Worm (Caenorhabditis elegans) whole organism, young adult: ENCODE data around the gene F25B4.8.
"Not testable (repeated sequence)": the region's sequence is repeated elsewhere in the genome, so short reads cannot be mapped to it uniquely, and the experiment has no call there.

Source experiments
- B0035.1 ChIP-seq: sonication (generic microtip); optimal IDR thresholded peaks from 2 replicates; lab custom pipeline; 2016; ENCODE audit warnings: missing genetic modification characterization, mild to moderate bottlenecking, missing compliant biosample characterization, missing genotype, missing genetic modification reagents
- C06A6.2 ChIP-seq: fragments of 200-800 bp; sonication (Bioruptor generic); conservative IDR thresholded peaks from 2 replicates; pipeline ENCODE4 v1.3.6; 2022; ENCODE audit warnings: missing genetic modification characterization, missing compliant biosample characterization
- F23B12.7 ChIP-seq: sonication (generic microtip); optimal IDR thresholded peaks from 2 replicates; lab custom pipeline; 2017; ENCODE audit warnings: missing genetic modification characterization, mild to moderate bottlenecking, missing compliant biosample characterization, antibody characterized with exemption, moderate library complexity; ENCODE audit not compliant: insufficient read depth
- F33H1.4 ChIP-seq: fragments of 200-800 bp; sonication (Bioruptor generic); IDR thresholded peaks from 2 replicates; pipeline ENCODE4 v1.3.6; 2022; ENCODE audit warnings: missing genetic modification reagents, missing genetic modification characterization, missing compliant biosample characterization
- F49E8.2 ChIP-seq: sonication (generic microtip); optimal IDR thresholded peaks from 3 replicates; lab custom pipeline; 2017; ENCODE audit warnings: missing genetic modification characterization, mild to moderate bottlenecking, missing compliant biosample characterization, antibody characterized with exemption, moderate library complexity; ENCODE audit not compliant: insufficient read depth
- T07F8.4 ChIP-seq: sonication (generic microtip); optimal IDR thresholded peaks from 2 replicates; lab custom pipeline; 2016; ENCODE audit warnings: mild to moderate bottlenecking, missing genetic modification characterization, moderate library complexity, missing compliant biosample characterization
- ZK185.1 ChIP-seq: sonication (generic microtip); optimal IDR thresholded peaks from 2 replicates; lab custom pipeline; 2016; ENCODE audit warnings: mild to moderate bottlenecking, missing genetic modification characterization, missing compliant biosample characterization; ENCODE audit not compliant: poor library complexity, severe bottlenecking
- ceh-27 ChIP-seq: fragments of 200-800 bp; sonication (Bioruptor generic); optimal IDR thresholded peaks from 2 replicates; lab custom pipeline; 2018; ENCODE audit warnings: mild to moderate bottlenecking, missing genetic modification characterization, moderate library complexity, missing compliant biosample characterization
- ceh-91 ChIP-seq: fragments of 200-800 bp; sonication (Bioruptor generic); IDR thresholded peaks from 2 replicates; pipeline ENCODE4 v1.3.6; 2022; ENCODE audit warnings: missing genetic modification reagents, missing genetic modification characterization, missing compliant biosample characterization
- efl-1 ChIP-seq: fragments of 150-350 bp; optimal IDR thresholded peaks from 2 replicates; lab custom pipeline; 2014; ENCODE audit warnings: missing biosample characterization, missing genetic modification reagents, missing genetic modification characterization
- fkh-3 ChIP-seq: sonication (generic microtip); optimal IDR thresholded peaks from 2 replicates; lab custom pipeline; 2016; ENCODE audit warnings: mild to moderate bottlenecking, missing genetic modification characterization, missing compliant biosample characterization
- him-1 ChIP-seq: sonication (generic microtip); optimal IDR thresholded peaks from 2 replicates; lab custom pipeline; 2016; ENCODE audit warnings: missing genotype, missing genetic modification reagents, missing genetic modification characterization, missing compliant biosample characterization
- hrde-1 ChIP-seq: sonication (generic microtip); optimal IDR thresholded peaks from 2 replicates; lab custom pipeline; 2016; ENCODE audit warnings: missing genetic modification characterization, mild to moderate bottlenecking, missing compliant biosample characterization, moderate library complexity, missing genotype, missing genetic modification reagents, borderline replicate concordance
- let-526 ChIP-seq: fragments of 200-800 bp; sonication (Bioruptor generic); IDR thresholded peaks from 2 replicates; pipeline ENCODE4 v1.3.6; 2022; ENCODE audit warnings: missing genetic modification reagents, missing genetic modification characterization, missing compliant biosample characterization
- let-607 ChIP-seq, 2 experiments: fragments of 200-800 bp in 1 of 2; sonication (Bioruptor generic) in 1 of 2; sonication (generic microtip) in 1 of 2; optimal IDR thresholded peaks; 2 replicates each; lab custom pipeline; 2016 to 2018; ENCODE audit warnings: mild to moderate bottlenecking in 2 of 2, missing compliant biosample characterization in 2 of 2, missing genetic modification characterization in 2 of 2, moderate library complexity in 2 of 2, missing genotype in 1 of 2
- lsl-1 ChIP-seq: fragments of 200-800 bp; sonication (Bioruptor generic); optimal IDR thresholded peaks from 2 replicates; lab custom pipeline; 2018; ENCODE audit warnings: mild to moderate bottlenecking, missing genetic modification characterization, moderate library complexity, missing compliant biosample characterization
- madf-10 ChIP-seq: sonication (generic microtip); optimal IDR thresholded peaks from 2 replicates; lab custom pipeline; 2016; ENCODE audit warnings: mild to moderate bottlenecking, missing genetic modification characterization, missing compliant biosample characterization
- madf-3 ChIP-seq: fragments of 200-800 bp; sonication (Bioruptor generic); IDR thresholded peaks from 2 replicates; pipeline ENCODE4 v1.3.6; 2022; ENCODE audit warnings: missing genetic modification reagents, missing genetic modification characterization, missing compliant biosample characterization
- madf-6 ChIP-seq: fragments of 200-800 bp; sonication (Bioruptor generic); IDR thresholded peaks from 2 replicates; pipeline ENCODE4 v1.3.6; 2022; ENCODE audit warnings: missing genetic modification reagents, missing genetic modification characterization, missing compliant biosample characterization
- madf-8 ChIP-seq: fragments of 200-800 bp; sonication (Bioruptor generic); conservative IDR thresholded peaks from 2 replicates; pipeline ENCODE4 v1.3.6; 2022; ENCODE audit warnings: missing genetic modification reagents, missing genetic modification characterization, missing compliant biosample characterization
- mxl-1 ChIP-seq: sonication (generic microtip); optimal IDR thresholded peaks from 2 replicates; lab custom pipeline; 2016; ENCODE audit warnings: missing genetic modification characterization, missing compliant biosample characterization
- nfya-2 ChIP-seq: fragments of 200-800 bp; sonication (Bioruptor generic); IDR thresholded peaks from 2 replicates; pipeline ENCODE4 v1.3.6; 2022; ENCODE audit warnings: missing genetic modification reagents, missing genetic modification characterization, missing compliant biosample characterization
- nhr-80 ChIP-seq: sonication (generic microtip); optimal IDR thresholded peaks from 2 replicates; lab custom pipeline; 2016; ENCODE audit warnings: missing genetic modification characterization, missing compliant biosample characterization
- pbrm-1 ChIP-seq: fragments of 200-800 bp; sonication (Bioruptor generic); IDR thresholded peaks from 2 replicates; pipeline ENCODE4 v1.3.6; 2022; ENCODE audit warnings: missing genetic modification reagents, missing genetic modification characterization, missing compliant biosample characterization
- rec-8 ChIP-seq, 2 experiments: sonication (generic microtip); optimal IDR thresholded peaks; 2 replicates each; lab custom pipeline; 2016; ENCODE audit warnings: mild to moderate bottlenecking in 2 of 2, missing genetic modification characterization in 2 of 2, missing genetic modification reagents in 2 of 2, missing genotype in 2 of 2, missing biosample characterization in 1 of 2, missing compliant biosample characterization in 1 of 2, moderate library complexity in 1 of 2
- sea-2 ChIP-seq: fragments of 200-800 bp; sonication (Bioruptor generic); IDR thresholded peaks from 2 replicates; pipeline ENCODE4 v1.3.6; 2022; ENCODE audit warnings: missing genetic modification characterization, missing compliant biosample characterization
- snpc-3.4 ChIP-seq: sonication (generic microtip); optimal IDR thresholded peaks from 2 replicates; lab custom pipeline; 2017; ENCODE audit warnings: missing genetic modification characterization, mild to moderate bottlenecking, missing compliant biosample characterization, antibody characterized with exemption, moderate library complexity, missing genotype, missing genetic modification reagents
- sptf-2 ChIP-seq: fragments of 200-800 bp; sonication (Bioruptor generic); optimal IDR thresholded peaks from 2 replicates; lab custom pipeline; 2018; ENCODE audit warnings: mild to moderate bottlenecking, missing genetic modification characterization, missing compliant biosample characterization
- xnd-1 ChIP-seq: sonication (generic microtip); optimal IDR thresholded peaks from 2 replicates; lab custom pipeline; 2016; ENCODE audit warnings: missing genotype, missing genetic modification reagents, missing genetic modification characterization, missing compliant biosample characterization
- zfh-2 ChIP-seq: fragments of 200-800 bp; sonication (Bioruptor generic); conservative IDR thresholded peaks from 2 replicates; pipeline ENCODE4 v1.3.6; 2022; ENCODE audit warnings: missing genetic modification reagents, missing genetic modification characterization, missing compliant biosample characterization
- ztf-25 ChIP-seq: fragments of 200-800 bp; sonication (Bioruptor generic); IDR thresholded peaks from 2 replicates; pipeline ENCODE4 v1.3.6; 2022; ENCODE audit warnings: missing genetic modification reagents, missing genetic modification characterization, missing compliant biosample characterization

Gene F25B4.8

DNA sequence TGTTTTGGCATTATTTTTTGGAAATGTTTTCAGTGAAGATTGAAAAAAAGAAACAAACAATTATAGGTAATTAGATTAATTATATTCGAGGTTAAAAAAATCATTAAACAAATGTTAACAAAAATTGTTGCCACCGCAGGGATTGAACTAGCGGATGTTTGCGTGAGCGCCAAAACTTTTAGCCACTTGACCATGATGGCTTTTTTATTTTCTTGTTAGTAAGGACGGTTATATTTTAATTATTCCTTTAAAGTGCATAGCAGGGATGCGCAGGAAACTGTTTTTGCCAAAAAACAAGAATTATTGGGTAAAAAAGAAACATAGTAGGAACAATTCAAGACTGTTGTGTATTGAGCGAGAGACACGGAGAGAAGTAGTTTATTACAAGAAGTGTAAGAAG lies 24.2 kb downstream of the F25B4.8 start (continued):
- TF ChIP-seq xnd-1 (tag; lab: Kevin White, UChicago) = peak; percentile 52
- TF ChIP-seq fkh-3 = peak; percentile 81
- no peak for TF ChIP-seq zfh-2 (GFP tag; lab: Robert Waterston, UW)
- TF ChIP-seq nhr-80 (tag; lab: Kevin White, UChicago) = no peak
- TF ChIP-seq ztf-25 (GFP tag; lab: Robert Waterston, UW) = peak; percentile 82; the same call in 1 of the 2 replicates
- TF ChIP-seq ZK185.1 (tag; lab: Kevin White, UChicago) = no peak
- TF ChIP-seq rec-8 (tag; optimal IDR thresholded peaks at IDR 0.05; lab: Kevin White, UChicago) = peak; percentile 16 to 66
- TF ChIP-seq madf-10 (tag; lab: Kevin White, UChicago) = peak; percentile 38
- 0 out of 2 replicates have a peak, but pooled peaks have one; percentile 34 for TF ChIP-seq C06A6.2
- no peak for TF ChIP-seq sea-2 (GFP tag; lab: Robert Waterston, UW)
- peak; percentile 36 for TF ChIP-seq T07F8.4
- peak; percentile 81 for TF ChIP-seq madf-6 (GFP tag; lab: Robert Waterston, UW)
- peak; percentile 79 for TF ChIP-seq him-1 (tag; lab: Kevin White, UChicago)
- peak; percentile 59 for TF ChIP-seq mxl-1 (tag; lab: Kevin White, UChicago)
- peak; percentile 87; the same call in 1 of the 2 replicates for TF ChIP-seq nfya-2
- TF ChIP-seq hrde-1 (tag; lab: Kevin White, UChicago) = peak; percentile 84
- TF ChIP-seq snpc-3.4 = peak; percentile 73
- TF ChIP-seq F49E8.2 (tag; lab: Kevin White, UChicago) = peak; percentile 72

DNA sequence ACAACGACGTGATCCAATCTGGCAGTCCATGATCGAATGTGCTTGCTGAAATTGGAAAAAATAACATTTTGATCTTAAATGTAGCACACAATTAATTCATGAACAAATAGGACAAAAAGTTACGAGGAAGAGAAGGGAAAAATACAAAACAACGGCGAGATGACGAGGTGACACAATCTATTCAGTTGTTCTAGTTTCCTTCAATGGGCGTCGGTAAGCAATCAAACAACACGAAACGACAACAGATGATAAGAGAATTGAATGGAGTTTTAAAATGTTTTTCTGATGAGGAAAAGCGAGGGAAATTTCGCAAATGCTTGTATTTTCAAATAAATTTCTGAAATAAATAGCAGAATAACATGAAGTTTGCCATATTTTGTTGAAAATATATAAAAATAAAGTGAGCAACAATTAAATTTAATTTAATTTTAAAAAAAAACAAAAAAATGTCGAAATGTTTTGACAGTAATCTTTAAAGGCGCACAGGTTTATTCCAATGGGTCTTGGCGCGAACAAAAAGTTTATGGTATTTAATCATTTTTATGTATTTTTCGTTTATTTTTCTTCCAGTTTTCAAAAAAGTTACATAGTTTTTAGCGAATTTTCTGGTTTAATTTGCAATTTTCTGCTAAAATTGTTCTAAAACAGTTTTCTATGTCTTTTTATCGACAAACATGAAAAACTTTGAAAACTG lies 25.3 kb downstream of the F25B4.8 start, which contains the start of gene C14C11.7:
Gene C14C11.7, minus strand, starts transcription at position 51 of the 694 bp plus-strand sequence.
- TF ChIP-seq ceh-27 (GFP tag; lab: Kevin White, UChicago) = no peak
- TF ChIP-seq xnd-1 (tag; lab: Kevin White, UChicago) = peak; percentile 63
- TF ChIP-seq F33H1.4 (GFP tag; lab: Robert Waterston, UW) = peak; percentile 81
- TF ChIP-seq lsl-1 = peak; percentile 83
- TF ChIP-seq madf-3 (GFP tag; lab: Robert Waterston, UW) = no peak
- TF ChIP-seq efl-1 (GFP tag; lab: Kevin White, UChicago) = peak; percentile 50
- TF ChIP-seq madf-6 (GFP tag; lab: Robert Waterston, UW) = peak; percentile 82
- TF ChIP-seq F23B12.7 (tag; lab: Kevin White, UChicago) = no peak
- TF ChIP-seq madf-8 (GFP tag; lab: Robert Waterston, UW) = peak; percentile 35; the same call in 1 of the 2 replicates
- TF ChIP-seq sptf-2 (GFP tag; lab: Kevin White, UChicago) = no peak
- TF ChIP-seq let-526 = no peak
- no peak for TF ChIP-seq B0035.1 (tag; lab: Kevin White, UChicago)
- no peak for TF ChIP-seq pbrm-1 (GFP tag; lab: Robert Waterston, UW)

DNA sequence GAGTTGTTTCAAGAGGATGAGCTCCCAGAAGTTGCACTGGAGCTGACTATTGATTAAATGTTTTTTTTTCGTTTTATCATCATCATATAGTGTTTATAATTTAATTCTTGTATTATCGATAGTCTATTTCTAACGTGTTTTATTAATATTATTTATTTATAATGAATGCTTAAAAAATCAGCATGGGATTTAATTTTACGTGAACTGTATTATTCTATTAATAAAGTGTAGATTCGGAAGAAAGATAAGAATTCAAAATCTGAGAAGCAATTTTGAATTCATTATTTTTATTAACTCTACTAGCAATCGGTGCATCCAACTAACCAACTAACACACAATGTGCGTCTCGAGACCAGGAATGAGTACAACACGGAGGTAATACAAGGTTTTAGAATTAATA lies 28.2 kb downstream of the F25B4.8 start, which contains the start of gene C14C11.1:
Gene C14C11.1, plus strand, starts transcription at position 301 of the 400 bp plus-strand sequence.
- not testable (repeated sequence) for TF ChIP-seq let-607 (tag; optimal IDR thresholded peaks at IDR 0.05; lab: Kevin White, UChicago); ceh-91 (GFP tag; lab: Robert Waterston, UW); T07F8.4
- TF ChIP-seq, all 124 proteins: peak for 0; not testable (repeated sequence) for 124
